Worm (Caenorhabditis elegans): ENCODE data around the gene Y37D8A.19.

- TF ChIP-seq ztf-23 (GFP tag; IDR thresholded peaks at IDR 0.05): no peak
- TF ChIP-seq ztf-29 (GFP tag; IDR thresholded peaks at IDR 0.05): no peak
- TF ChIP-seq med-1 (GFP tag; optimal IDR thresholded peaks at IDR 0.05; ENCODE audit: insufficient read depth): no peak
- no peak for TF ChIP-seq cog-1 (tag; optimal IDR thresholded peaks at IDR 0.05)
- TF ChIP-seq T22C8.4 (GFP tag; IDR thresholded peaks at IDR 0.05): no peak
- TF ChIP-seq flt-1 (GFP tag; IDR thresholded peaks at IDR 0.05): no peak
These were observed 37.2 kb downstream of the Y37D8A.19 start, which contains the start of gene ttm-1 for ce11 chrIII:12966895-12967294.

Data from whole organism, midembryonic.